Fruit fly (Drosophila melanogaster) whole organism, embryonic: ENCODE measurements around the gene udt.

Source experiments
- CG10431 ChIP-seq: fragments of 200-800 bp; sonication (Bioruptor generic); optimal IDR thresholded peaks from 3 replicates; lab custom pipeline; 2018; ENCODE audit warnings: missing biosample characterization, mild to moderate bottlenecking, missing genetic modification characterization
- CG10654 ChIP-seq: fragments of 200-800 bp; sonication (Bioruptor generic); optimal IDR thresholded peaks from 2 replicates; lab custom pipeline; 2016; ENCODE audit warnings: missing biosample characterization, missing genetic modification characterization
- CG10959 ChIP-seq: fragments of 200-800 bp; sonication (Bioruptor generic); IDR thresholded peaks from 2 replicates; pipeline ENCODE4 v1.3.6; 2022; ENCODE audit warnings: missing biosample characterization, missing genetic modification characterization
- CG10979 ChIP-seq: fragments of 200-800 bp; sonication (Bioruptor generic); optimal IDR thresholded peaks from 2 replicates; lab custom pipeline; 2018; ENCODE audit warnings: missing biosample characterization, mild to moderate bottlenecking, missing genetic modification characterization, moderate library complexity
- CG11723 ChIP-seq: fragments of 200-800 bp; sonication (Bioruptor generic); optimal IDR thresholded peaks from 2 replicates; lab custom pipeline; 2017; ENCODE audit warnings: missing biosample characterization, mild to moderate bottlenecking, missing genetic modification characterization
- CG12104 ChIP-seq: fragments of 200-800 bp; sonication (Bioruptor generic); optimal IDR thresholded peaks from 3 replicates; lab custom pipeline; 2016; ENCODE audit warnings: missing biosample characterization, missing genetic modification characterization
- CG12744 ChIP-seq: fragments of 200-800 bp; sonication (Bioruptor generic); optimal IDR thresholded peaks from 2 replicates; lab custom pipeline; 2016; ENCODE audit warnings: missing biosample characterization, missing genetic modification characterization
- CG13123 ChIP-seq: fragments of 200-800 bp; sonication (Bioruptor generic); optimal IDR thresholded peaks from 2 replicates; lab custom pipeline; 2016; ENCODE audit warnings: missing biosample characterization, missing genetic modification characterization
- CG13624 ChIP-seq: fragments of 200-800 bp; sonication (Bioruptor generic); optimal IDR thresholded peaks from 2 replicates; lab custom pipeline; 2016; ENCODE audit warnings: missing biosample characterization, missing genetic modification characterization
- CG13894 ChIP-seq: fragments of 200-800 bp; sonication (Bioruptor generic); optimal IDR thresholded peaks from 3 replicates; lab custom pipeline; 2018; ENCODE audit warnings: missing biosample characterization, mild to moderate bottlenecking, missing genetic modification characterization, moderate library complexity
- CG1602 ChIP-seq: fragments of 200-800 bp; sonication (Bioruptor generic); optimal IDR thresholded peaks from 3 replicates; lab custom pipeline; 2016; ENCODE audit warnings: missing biosample characterization, missing genetic modification characterization
- CG18262 ChIP-seq: fragments of 200-800 bp; optimal IDR thresholded peaks from 3 replicates; lab custom pipeline; 2019; ENCODE audit warnings: missing biosample characterization, mild to moderate bottlenecking, missing genetic modification characterization, moderate library complexity
- CG2678 ChIP-seq: fragments of 200-800 bp; sonication (Bioruptor generic); optimal IDR thresholded peaks from 3 replicates; lab custom pipeline; 2019; ENCODE audit warnings: missing biosample characterization, mild to moderate bottlenecking, missing genetic modification characterization, moderate library complexity
- CG31441 ChIP-seq: fragments of 200-800 bp; sonication (Bioruptor generic); IDR thresholded peaks from 2 replicates; pipeline ENCODE4 v1.3.6; 2022; ENCODE audit warnings: missing biosample characterization, missing genetic modification characterization
- CG3163 ChIP-seq: fragments of 200-800 bp; sonication (Bioruptor generic); optimal IDR thresholded peaks from 3 replicates; lab custom pipeline; 2016; ENCODE audit warnings: missing biosample characterization, missing genetic modification characterization
- CG4854 ChIP-seq: fragments of 200-800 bp; sonication (Bioruptor generic); optimal IDR thresholded peaks from 2 replicates; lab custom pipeline; 2016; ENCODE audit warnings: missing biosample characterization, missing genetic modification characterization, inconsistent platforms
- CG9437 ChIP-seq: fragments of 200-800 bp; sonication (Bioruptor generic); optimal IDR thresholded peaks from 2 replicates; lab custom pipeline; 2018; ENCODE audit warnings: missing biosample characterization, mild to moderate bottlenecking, missing genetic modification characterization
- Dp ChIP-seq: fragments of 200-800 bp; sonication (Bioruptor generic); optimal IDR thresholded peaks from 2 replicates; lab custom pipeline; 2018; ENCODE audit warnings: missing biosample characterization, mild to moderate bottlenecking, missing genetic modification characterization, moderate library complexity
- Drgx ChIP-seq: fragments of 200-800 bp; sonication (Bioruptor generic); IDR thresholded peaks from 2 replicates; pipeline ENCODE4 v1.3.6; 2022; ENCODE audit warnings: missing biosample characterization, missing genetic modification characterization
- HLHmδ ChIP-seq: fragments of 200-800 bp; sonication (Bioruptor generic); optimal IDR thresholded peaks from 2 replicates; lab custom pipeline; 2018; ENCODE audit warnings: missing biosample characterization, mild to moderate bottlenecking, missing genetic modification characterization, moderate library complexity
- Lim3 ChIP-seq: fragments of 200-800 bp; sonication (Bioruptor generic); IDR thresholded peaks from 2 replicates; pipeline ENCODE4 v1.3.6; 2022; ENCODE audit warnings: missing biosample characterization, missing genetic modification characterization
- Mrtf ChIP-seq: fragments of 200-800 bp; sonication (Bioruptor generic); IDR thresholded peaks from 3 replicates; pipeline ENCODE4 v1.3.6; 2022; ENCODE audit warnings: missing biosample characterization, missing genetic modification characterization
- Pdp1 ChIP-seq, 2 experiments: fragments of 200-800 bp; sonication (Bioruptor generic); optimal IDR thresholded peaks; 3 replicates each; lab custom pipeline; 2016; ENCODE audit warnings: missing biosample characterization in 2 of 2, missing genetic modification characterization in 2 of 2, mild to moderate bottlenecking in 1 of 2, moderate library complexity in 1 of 2
- Scr ChIP-seq: fragments of 200-800 bp; sonication (Bioruptor generic); IDR thresholded peaks from 2 replicates; pipeline ENCODE4 v1.3.6; 2022; ENCODE audit warnings: missing biosample characterization, missing genetic modification characterization; ENCODE audit not compliant: partially characterized antibody
- Sox102F ChIP-seq: fragments of 200-800 bp; sonication (Bioruptor generic); optimal IDR thresholded peaks from 2 replicates; lab custom pipeline; 2018; ENCODE audit warnings: missing biosample characterization, mild to moderate bottlenecking, missing genetic modification characterization, moderate library complexity
- TFAM ChIP-seq: fragments of 200-800 bp; sonication (Bioruptor generic); optimal IDR thresholded peaks from 2 replicates; lab custom pipeline; 2017; ENCODE audit warnings: missing biosample characterization, missing genetic modification characterization, inconsistent platforms
- Xrp1 ChIP-seq: fragments of 200-800 bp; sonication (Bioruptor generic); IDR thresholded peaks from 2 replicates; pipeline ENCODE4 v1.3.6; 2022; ENCODE audit warnings: missing biosample characterization, missing genetic modification characterization
- amos ChIP-seq: fragments of 200-800 bp; sonication (Bioruptor generic); IDR thresholded peaks from 2 replicates; pipeline ENCODE4 v1.3.6; 2022; ENCODE audit warnings: missing biosample characterization, missing genetic modification characterization; ENCODE audit not compliant: partially characterized antibody
- bowl ChIP-seq: fragments of 200-800 bp; sonication (Bioruptor generic); IDR thresholded peaks from 2 replicates; pipeline ENCODE4 v1.3.6; 2022; ENCODE audit warnings: missing biosample characterization, missing genetic modification characterization
- chinmo ChIP-seq: fragments of 200-800 bp; sonication (Bioruptor generic); IDR thresholded peaks from 4 replicates; pipeline ENCODE4 v1.3.6; 2022; ENCODE audit warnings: missing biosample characterization, missing genetic modification characterization; ENCODE audit not compliant: partially characterized antibody
- chm ChIP-seq: fragments of 200-800 bp; sonication (Bioruptor generic); IDR thresholded peaks from 2 replicates; pipeline ENCODE4 v1.3.6; 2022; ENCODE audit warnings: missing biosample characterization, missing genetic modification characterization
- dati ChIP-seq: fragments of 200-800 bp; sonication (Bioruptor generic); IDR thresholded peaks from 2 replicates; pipeline ENCODE4 v1.3.6; 2022; ENCODE audit warnings: missing biosample characterization, missing genetic modification characterization
- dimm ChIP-seq: fragments of 200-800 bp; sonication (Bioruptor generic); IDR thresholded peaks from 2 replicates; pipeline ENCODE4 v1.3.6; 2022; ENCODE audit warnings: missing biosample characterization, missing genetic modification characterization
- emc ChIP-seq: fragments of 200-800 bp; sonication (Bioruptor generic); optimal IDR thresholded peaks from 2 replicates; lab custom pipeline; 2016; ENCODE audit warnings: missing biosample characterization, missing genetic modification characterization
- fru ChIP-seq: fragments of >200 bp; optimal IDR thresholded peaks from 2 replicates; lab custom pipeline; 2017
- h ChIP-seq: fragments of >200 bp; optimal IDR thresholded peaks from 2 replicates; lab custom pipeline; 2017
- jumu ChIP-seq: fragments of 200-800 bp; sonication (Bioruptor generic); optimal IDR thresholded peaks from 3 replicates; lab custom pipeline; 2016; ENCODE audit warnings: missing biosample characterization, missing genetic modification characterization
- kay ChIP-seq: fragments of 200-800 bp; sonication (Bioruptor generic); optimal IDR thresholded peaks from 2 replicates; lab custom pipeline; 2016; ENCODE audit warnings: missing biosample characterization, missing genetic modification characterization
- lov ChIP-seq, 2 experiments: fragments of 200-800 bp in 1 of 2; fragments of >200 bp in 1 of 2; sonication (Bioruptor generic) in 1 of 2; IDR thresholded peaks in 1 of 2; optimal IDR thresholded peaks in 1 of 2; 2 replicates in 1 of 2; 3 replicates in 1 of 2; pipeline versions ENCODE4 v1.3.6 to Lab custom; 2017 to 2022; ENCODE audit warnings: missing biosample characterization in 1 of 2, missing genetic modification characterization in 1 of 2
- nau ChIP-seq: fragments of 200-800 bp; sonication (Bioruptor generic); optimal IDR thresholded peaks from 3 replicates; lab custom pipeline; 2017; ENCODE audit warnings: missing biosample characterization, mild to moderate bottlenecking, missing genetic modification characterization, missing genetic modification reagents
- pnt ChIP-seq: fragments of 200-800 bp; sonication (Bioruptor generic); optimal IDR thresholded peaks from 3 replicates; lab custom pipeline; 2016; ENCODE audit warnings: missing biosample characterization, missing genetic modification characterization
- prd ChIP-seq, 3 experiments: fragments of >200 bp in 2 of 3; fragments of 200-800 bp in 1 of 3; sonication (Bioruptor generic) in 1 of 3; optimal IDR thresholded peaks in 2 of 3; IDR thresholded peaks in 1 of 3; 2 replicates in 2 of 3; 3 replicates in 1 of 3; pipeline versions ENCODE4 v1.3.6 to Lab custom; 2017 to 2022; ENCODE audit warnings: missing biosample characterization in 1 of 3, missing genetic modification characterization in 1 of 3
- ro ChIP-seq: fragments of 200-800 bp; sonication (Bioruptor generic); IDR thresholded peaks from 2 replicates; pipeline ENCODE4 v1.3.6; 2022; ENCODE audit warnings: missing biosample characterization, missing genetic modification characterization
- schlank ChIP-seq: fragments of 200-800 bp; sonication (Bioruptor generic); optimal IDR thresholded peaks from 2 replicates; lab custom pipeline; 2018; ENCODE audit warnings: missing biosample characterization, mild to moderate bottlenecking, missing genetic modification characterization
- sob ChIP-seq: fragments of 200-800 bp; sonication (Bioruptor generic); IDR thresholded peaks from 2 replicates; pipeline ENCODE4 v1.3.6; 2022; ENCODE audit warnings: missing biosample characterization, missing genetic modification characterization
- tin ChIP-seq: fragments of 200-800 bp; sonication (Bioruptor generic); optimal IDR thresholded peaks from 3 replicates; lab custom pipeline; 2016; ENCODE audit warnings: missing biosample characterization, missing genetic modification characterization
- twi ChIP-seq: fragments of 200-800 bp; optimal IDR thresholded peaks from 2 replicates; lab custom pipeline; 2019; ENCODE audit warnings: missing biosample characterization, mild to moderate bottlenecking, missing genetic modification characterization, moderate library complexity
- zen ChIP-seq: fragments of 200-800 bp; sonication (Bioruptor generic); optimal IDR thresholded peaks from 3 replicates; lab custom pipeline; 2018; ENCODE audit warnings: missing biosample characterization, mild to moderate bottlenecking, missing genetic modification characterization, moderate library complexity
- zfh2 ChIP-seq: fragments of 200-800 bp; sonication (Bioruptor generic); optimal IDR thresholded peaks from 2 replicates; lab custom pipeline; 2016; ENCODE audit warnings: missing biosample characterization, missing genetic modification characterization

udt gene

dm6 chr3R:23786768-23787631 lies 23.9 kb upstream of the udt start (continued):
- TF ChIP-seq kay (GFP tag; lab: Kevin White, UChicago) (no peak), CG2678 (tag; lab: Kevin White, UChicago) (peak; percentile 6), CG12744 (GFP tag; lab: Kevin White, UChicago) (no peak), prd (optimal IDR thresholded peaks at IDR 0.05; lab: Kevin White, UChicago) (no peak), prd (GFP tag; IDR thresholded peaks at IDR 0.05; lab: Robert Waterston, UW) (peak; percentile 34; the same call in 1 of the 3 replicates), Scr (GFP tag; lab: Robert Waterston, UW) (no peak), Drgx (GFP tag; lab: Robert Waterston, UW) (peak; percentile 66), CG13894 (peak; percentile 83), tin (no peak), h (lab: Kevin White, UChicago) (no peak), Pdp1 (GFP tag; optimal IDR thresholded peaks at IDR 0.05; lab: Kevin White, UChicago) (peak in 1 of 2 experiments; percentile 27), jumu (no peak), Xrp1 (GFP tag; lab: Robert Waterston, UW) (peak; percentile 78), CG11723 (no peak), dimm (GFP tag; lab: Robert Waterston, UW) (no peak), CG9437 (GFP tag; lab: Kevin White, UChicago) (no peak), dati (GFP tag; lab: Robert Waterston, UW) (no peak), CG10979 (peak; percentile 50), Sox102F (GFP tag; lab: Kevin White, UChicago) (no peak), CG1602 (GFP tag; lab: Kevin White, UChicago) (no peak), Dp (GFP tag; lab: Kevin White, UChicago) (no peak), twi (tag; lab: Kevin White, UChicago) (no peak), Mrtf (no peak), CG10959 (GFP tag; lab: Robert Waterston, UW) (peak; percentile 29; the same call in 1 of the 2 replicates), sob (no peak), amos (GFP tag; lab: Robert Waterston, UW) (no peak), schlank (no peak), Lim3 (GFP tag; lab: Robert Waterston, UW) (no peak), lov (optimal IDR thresholded peaks at IDR 0.05; lab: Kevin White, UChicago) (no peak), lov (GFP tag; IDR thresholded peaks at IDR 0.05; lab: Robert Waterston, UW) (0 out of 3 replicates have a peak, but pooled peaks have one; percentile 57), CG10654 (GFP tag; lab: Kevin White, UChicago) (no peak), CG4854 (no peak), HLHmδ (GFP tag; lab: Kevin White, UChicago) (no peak), CG13624 (GFP tag; lab: Kevin White, UChicago) (no peak), emc (no peak), pnt (GFP tag; lab: Kevin White, UChicago) (peak; percentile 19), zfh2 (no peak), TFAM (GFP tag; lab: Kevin White, UChicago) (no peak), chm (GFP tag; lab: Robert Waterston, UW) (no peak), CG10431 (no peak), CG12104 (GFP tag; lab: Kevin White, UChicago) (no peak), CG13123 (GFP tag; lab: Kevin White, UChicago) (no peak), CG18262 (peak; percentile 54), nau (GFP tag; lab: Kevin White, UChicago) (no peak), chinmo (GFP tag; lab: Robert Waterston, UW) (0 out of 4 replicates have a peak, but pooled peaks have one; percentile 61), zen (tag; lab: Kevin White, UChicago) (no peak), bowl (GFP tag; lab: Robert Waterston, UW) (no peak), CG31441 (GFP tag; lab: Robert Waterston, UW) (peak; percentile 49; the same call in 1 of the 2 replicates), CG3163 (no peak), ro (GFP tag; lab: Robert Waterston, UW) (no peak), fru (lab: Kevin White, UChicago) (no peak)
